Fruit fly (Drosophila melanogaster): ENCODE measurements around the gene HipHop.

The HipHop gene

dm6 chr3L:18813963-18814647 lies 6.9 kb upstream of the HipHop start:
- TF ChIP-seq EcR (GFP tag; optimal IDR thresholded peaks at IDR 0.05) (peak; percentile 68 to 77), Dll (optimal IDR thresholded peaks at IDR 0.05) (no peak), psq (optimal IDR thresholded peaks at IDR 0.05) (no peak), CG8478 (optimal IDR thresholded peaks at IDR 0.05) (peak; percentile 84), pan (optimal IDR thresholded peaks at IDR 0.05) (peak; percentile 56)

dm6 chr3L:18816176-18816575 lies 4.8 kb upstream of the HipHop start:
- no peak for TF ChIP-seq psq (optimal IDR thresholded peaks at IDR 0.05)
- no peak for TF ChIP-seq usp (GFP tag; optimal IDR thresholded peaks at IDR 0.05)
- no peak for TF ChIP-seq EcR (GFP tag; optimal IDR thresholded peaks at IDR 0.05)
- no peak for TF ChIP-seq pan (optimal IDR thresholded peaks at IDR 0.05)
- no peak for TF ChIP-seq CG8478 (optimal IDR thresholded peaks at IDR 0.05)
- TF ChIP-seq Dll (optimal IDR thresholded peaks at IDR 0.05) = no peak

- TF ChIP-seq EcR (GFP tag; optimal IDR thresholded peaks at IDR 0.05) (no peak), pan (optimal IDR thresholded peaks at IDR 0.05) (no peak), psq (optimal IDR thresholded peaks at IDR 0.05) (no peak), usp (GFP tag; optimal IDR thresholded peaks at IDR 0.05) (no peak), Dll (optimal IDR thresholded peaks at IDR 0.05) (no peak), CG8478 (optimal IDR thresholded peaks at IDR 0.05) (no peak)
Measured at dm6 chr3L:18816719-18817118, 4.3 kb upstream of the HipHop start.

- TF ChIP-seq CG8478 (optimal IDR thresholded peaks at IDR 0.05) (no peak), psq (optimal IDR thresholded peaks at IDR 0.05) (no peak), pan (optimal IDR thresholded peaks at IDR 0.05) (no peak), EcR (GFP tag; optimal IDR thresholded peaks at IDR 0.05) (no peak), Dll (optimal IDR thresholded peaks at IDR 0.05) (no peak), usp (GFP tag; optimal IDR thresholded peaks at IDR 0.05) (no peak)
Measured at dm6 chr3L:18817264-18817894, 3.6 kb upstream of the HipHop start.

dm6 chr3L:18819262-18819886 lies 1.6 kb upstream of the HipHop start:
- TF ChIP-seq Dll (optimal IDR thresholded peaks at IDR 0.05) (no peak), psq (optimal IDR thresholded peaks at IDR 0.05) (no peak), usp (GFP tag; optimal IDR thresholded peaks at IDR 0.05) (no peak), pan (optimal IDR thresholded peaks at IDR 0.05) (no peak), EcR (GFP tag; optimal IDR thresholded peaks at IDR 0.05) (no peak), CG8478 (optimal IDR thresholded peaks at IDR 0.05) (no peak)

- peak in 1 of 2 experiments; percentile 6 for TF ChIP-seq EcR (GFP tag; optimal IDR thresholded peaks at IDR 0.05)
- no peak for TF ChIP-seq usp (GFP tag; optimal IDR thresholded peaks at IDR 0.05)
Measured at dm6 chr3L:18819887-18820637, 909 bp upstream of the HipHop start.

- no peak for TF ChIP-seq CG8478 (optimal IDR thresholded peaks at IDR 0.05)
- TF ChIP-seq usp (GFP tag; optimal IDR thresholded peaks at IDR 0.05) = no peak
- TF ChIP-seq EcR (GFP tag; optimal IDR thresholded peaks at IDR 0.05) = no peak
- no peak for TF ChIP-seq psq (optimal IDR thresholded peaks at IDR 0.05)
Measured at dm6 chr3L:18822049-18822448, 1.1 kb downstream of the HipHop start.

dm6 chr3L:18822450-18823220 lies 1.7 kb downstream of the HipHop start, which contains the start of gene Cat:
Gene Cat (plus strand): TSS chr3L:18822604.
- no peak for TF ChIP-seq usp (GFP tag; optimal IDR thresholded peaks at IDR 0.05)
- no peak for TF ChIP-seq Dll (optimal IDR thresholded peaks at IDR 0.05)
- no peak for TF ChIP-seq psq (optimal IDR thresholded peaks at IDR 0.05)
- no peak for TF ChIP-seq EcR (GFP tag; optimal IDR thresholded peaks at IDR 0.05)
- TF ChIP-seq CG8478 (optimal IDR thresholded peaks at IDR 0.05) = no peak
- TF ChIP-seq pan (optimal IDR thresholded peaks at IDR 0.05) = no peak

- TF ChIP-seq EcR (GFP tag; optimal IDR thresholded peaks at IDR 0.05) (no peak), psq (optimal IDR thresholded peaks at IDR 0.05) (no peak), usp (GFP tag; optimal IDR thresholded peaks at IDR 0.05) (no peak), pan (optimal IDR thresholded peaks at IDR 0.05) (no peak), Dll (optimal IDR thresholded peaks at IDR 0.05) (no peak), CG8478 (optimal IDR thresholded peaks at IDR 0.05) (no peak)
Measured at dm6 chr3L:18823221-18823514, 2.2 kb downstream of the HipHop start.

dm6 chr3L:18823870-18824561 lies 3.0 kb downstream of the HipHop start:
- peak; percentile 15 to 85 for TF ChIP-seq EcR (GFP tag; optimal IDR thresholded peaks at IDR 0.05)
- no peak for TF ChIP-seq CG8478 (optimal IDR thresholded peaks at IDR 0.05)

dm6 chr3L:18824851-18825250 lies 3.9 kb downstream of the HipHop start:
- no peak for TF ChIP-seq psq (optimal IDR thresholded peaks at IDR 0.05)
- no peak for TF ChIP-seq usp (GFP tag; optimal IDR thresholded peaks at IDR 0.05)
- no peak for TF ChIP-seq EcR (GFP tag; optimal IDR thresholded peaks at IDR 0.05)
- TF ChIP-seq pan (optimal IDR thresholded peaks at IDR 0.05) = no peak
- TF ChIP-seq CG8478 (optimal IDR thresholded peaks at IDR 0.05) = no peak
- TF ChIP-seq Dll (optimal IDR thresholded peaks at IDR 0.05) = no peak
